Fruit fly (Drosophila melanogaster) whole organism, pupa: ENCODE data around the gene Cpr76Bc.

Source experiments
- CG34367 ChIP-seq: fragments of 200-800 bp; sonication (Bioruptor generic); optimal IDR thresholded peaks from 2 replicates; lab custom pipeline; 2018; ENCODE audit warnings: missing biosample characterization, mild to moderate bottlenecking, missing genetic modification characterization
- gl ChIP-seq: fragments of 200-800 bp; sonication (Bioruptor generic); optimal IDR thresholded peaks from 2 replicates; lab custom pipeline; 2018; ENCODE audit warnings: missing biosample characterization, mild to moderate bottlenecking, missing genetic modification characterization

DNA sequence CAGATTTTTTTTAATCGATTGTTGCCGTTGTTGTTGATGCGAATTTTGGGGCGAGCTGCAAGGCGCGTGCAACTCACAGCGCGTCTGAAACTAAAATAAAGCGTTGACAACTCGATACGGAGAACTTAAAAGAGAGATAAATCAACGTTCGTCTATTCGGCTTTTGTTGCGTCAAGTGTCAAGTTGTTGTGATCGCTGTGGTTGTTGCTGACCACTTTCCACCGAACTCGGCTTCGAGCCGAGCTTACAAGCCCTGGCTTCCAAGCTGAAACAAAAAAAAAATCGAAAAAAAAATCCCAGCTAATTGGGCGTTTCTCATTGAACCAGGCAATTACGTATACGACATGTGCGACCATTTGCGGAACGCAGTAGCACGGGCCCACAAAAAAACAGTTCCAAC lies 17.0 kb upstream of the Cpr76Bc start, which contains the start of gene CG9452:
- no peak for TF ChIP-seq CG34367 (tag; lab: Kevin White, UChicago)
- TF ChIP-seq gl (tag; lab: Kevin White, UChicago), result no peak
